Fruit fly (Drosophila melanogaster) whole organism, embryonic: ENCODE results near the gene CG5909.
A peak's percentile ranks its signal among the peaks of the same experiment; 100 is the strongest.

ENCODE experiments used
- B-H1 ChIP-seq: fragments of 200-800 bp; sonication (Bioruptor generic); IDR thresholded peaks from 3 replicates; pipeline ENCODE4 v1.3.6; 2022; ENCODE audit warnings: missing biosample characterization, missing genetic modification characterization
- CG10147 ChIP-seq: fragments of 200-800 bp; sonication (Bioruptor generic); optimal IDR thresholded peaks from 2 replicates; lab custom pipeline; 2019; ENCODE audit warnings: missing biosample characterization, mild to moderate bottlenecking, missing genetic modification characterization, moderate library complexity
- CG10431 ChIP-seq: fragments of 200-800 bp; sonication (Bioruptor generic); optimal IDR thresholded peaks from 3 replicates; lab custom pipeline; 2018; ENCODE audit warnings: missing biosample characterization, mild to moderate bottlenecking, missing genetic modification characterization
- CG10654 ChIP-seq: fragments of 200-800 bp; sonication (Bioruptor generic); optimal IDR thresholded peaks from 2 replicates; lab custom pipeline; 2016; ENCODE audit warnings: missing biosample characterization, missing genetic modification characterization
- CG11085 ChIP-seq: fragments of 200-800 bp; sonication (Bioruptor generic); IDR thresholded peaks from 2 replicates; pipeline ENCODE4 v1.3.6; 2022; ENCODE audit warnings: missing biosample characterization, missing genetic modification characterization
- CG11398 ChIP-seq: fragments of 200-800 bp; sonication (Bioruptor generic); optimal IDR thresholded peaks from 2 replicates; lab custom pipeline; 2016; ENCODE audit warnings: missing biosample characterization, missing genetic modification characterization
- CG14441 ChIP-seq: fragments of 200-800 bp; sonication (Bioruptor generic); IDR thresholded peaks from 2 replicates; pipeline ENCODE4 v1.3.6; 2022; ENCODE audit warnings: missing biosample characterization, missing genetic modification characterization
- CG18619 ChIP-seq: fragments of 200-800 bp; sonication (Bioruptor generic); optimal IDR thresholded peaks from 3 replicates; lab custom pipeline; 2017; ENCODE audit warnings: missing biosample characterization, mild to moderate bottlenecking, missing genetic modification characterization
- CG2875 ChIP-seq: fragments of 200-800 bp; sonication (Bioruptor generic); optimal IDR thresholded peaks from 2 replicates; lab custom pipeline; 2017; ENCODE audit warnings: missing biosample characterization, mild to moderate bottlenecking, missing genetic modification characterization, missing genetic modification reagents
- CG32767 ChIP-seq: fragments of 200-800 bp; sonication (Bioruptor generic); IDR thresholded peaks from 2 replicates; pipeline ENCODE4 v1.3.6; 2022; ENCODE audit warnings: missing biosample characterization, missing genetic modification characterization
- CG3281 ChIP-seq: fragments of 200-800 bp; sonication (Bioruptor generic); optimal IDR thresholded peaks from 3 replicates; lab custom pipeline; 2017; ENCODE audit warnings: missing biosample characterization, mild to moderate bottlenecking, missing genetic modification characterization
- CG3847 ChIP-seq: fragments of 200-800 bp; sonication (Bioruptor generic); IDR thresholded peaks from 2 replicates; pipeline ENCODE4 v1.3.6; 2022; ENCODE audit warnings: missing biosample characterization, missing genetic modification characterization
- CG5953 ChIP-seq: fragments of 200-800 bp; sonication (Bioruptor generic); IDR thresholded peaks from 2 replicates; pipeline ENCODE4 v1.3.6; 2022; ENCODE audit warnings: missing biosample characterization, missing genetic modification characterization
- CG6689 ChIP-seq: fragments of 200-800 bp; sonication (Bioruptor generic); IDR thresholded peaks from 2 replicates; pipeline ENCODE4 v1.3.6; 2022; ENCODE audit warnings: missing biosample characterization, missing genetic modification characterization
- CG7786 ChIP-seq: fragments of 200-800 bp; sonication (Bioruptor generic); optimal IDR thresholded peaks from 2 replicates; lab custom pipeline; 2016; ENCODE audit warnings: missing biosample characterization, missing genetic modification characterization
- CG7987 ChIP-seq: fragments of 200-800 bp; sonication (Bioruptor generic); optimal IDR thresholded peaks from 2 replicates; lab custom pipeline; 2018; ENCODE audit warnings: missing biosample characterization, mild to moderate bottlenecking, missing genetic modification characterization, moderate library complexity
- CG8359 ChIP-seq: fragments of 200-800 bp; sonication (Bioruptor generic); optimal IDR thresholded peaks from 2 replicates; lab custom pipeline; 2017; ENCODE audit warnings: missing biosample characterization, mild to moderate bottlenecking, missing genetic modification characterization, borderline replicate concordance
- CG9727 ChIP-seq: fragments of 200-800 bp; sonication (Bioruptor generic); optimal IDR thresholded peaks from 3 replicates; lab custom pipeline; 2017; ENCODE audit warnings: missing biosample characterization, mild to moderate bottlenecking, missing genetic modification characterization
- CG9817 ChIP-seq: fragments of 200-800 bp; sonication (Bioruptor generic); optimal IDR thresholded peaks from 2 replicates; lab custom pipeline; 2018; ENCODE audit warnings: missing biosample characterization, mild to moderate bottlenecking, missing genetic modification characterization, moderate library complexity
- CHES-1-like ChIP-seq: fragments of 200-800 bp; sonication (Bioruptor generic); optimal IDR thresholded peaks from 2 replicates; lab custom pipeline; 2016; ENCODE audit warnings: missing biosample characterization, missing genetic modification characterization
- CoRest ChIP-seq: fragments of 200-800 bp; sonication (Bioruptor generic); optimal IDR thresholded peaks from 3 replicates; lab custom pipeline; 2018; ENCODE audit warnings: missing biosample characterization, mild to moderate bottlenecking, missing genetic modification characterization, moderate library complexity
- D19A ChIP-seq: fragments of 200-800 bp; optimal IDR thresholded peaks from 3 replicates; lab custom pipeline; 2019; ENCODE audit warnings: missing biosample characterization, mild to moderate bottlenecking, missing genetic modification characterization, moderate library complexity
- ERR ChIP-seq: fragments of 200-800 bp; sonication (Bioruptor generic); optimal IDR thresholded peaks from 2 replicates; lab custom pipeline; 2016; ENCODE audit warnings: missing biosample characterization, missing genetic modification characterization
- H2.0 ChIP-seq: fragments of 200-800 bp; sonication (Bioruptor generic); IDR thresholded peaks from 2 replicates; pipeline ENCODE4 v1.3.6; 2022; ENCODE audit warnings: missing biosample characterization, missing genetic modification characterization
- HHEX ChIP-seq: fragments of 200-800 bp; sonication (Bioruptor generic); optimal IDR thresholded peaks from 3 replicates; lab custom pipeline; 2017; ENCODE audit warnings: missing biosample characterization, mild to moderate bottlenecking, missing genetic modification characterization, missing genetic modification reagents
- Lhr ChIP-seq: fragments of 200-800 bp; sonication (Bioruptor generic); optimal IDR thresholded peaks from 3 replicates; lab custom pipeline; 2017; ENCODE audit warnings: mild to moderate bottlenecking, missing biosample characterization, missing genetic modification reagents, missing genetic modification characterization
- MTF-1 ChIP-seq: fragments of 200-800 bp; sonication (Bioruptor generic); optimal IDR thresholded peaks from 2 replicates; lab custom pipeline; 2018; ENCODE audit warnings: missing biosample characterization, mild to moderate bottlenecking, missing genetic modification characterization, borderline replicate concordance
- Meics ChIP-seq: fragments of 200-800 bp; sonication (Bioruptor generic); optimal IDR thresholded peaks from 2 replicates; lab custom pipeline; 2017; ENCODE audit warnings: missing biosample characterization, mild to moderate bottlenecking, missing genetic modification characterization
- Side ChIP-seq: fragments of 200-800 bp; sonication (Bioruptor generic); optimal IDR thresholded peaks from 2 replicates; lab custom pipeline; 2016; ENCODE audit warnings: missing biosample characterization, missing genetic modification characterization
- ac ChIP-seq: fragments of 200-800 bp; sonication (Bioruptor generic); optimal IDR thresholded peaks from 3 replicates; lab custom pipeline; 2017; ENCODE audit warnings: missing biosample characterization, mild to moderate bottlenecking, missing genetic modification characterization
- cas ChIP-seq: fragments of 200-800 bp; sonication (Bioruptor generic); IDR thresholded peaks from 2 replicates; pipeline ENCODE4 v1.3.6; 2022; ENCODE audit warnings: missing biosample characterization, missing genetic modification characterization
- chinmo ChIP-seq: fragments of 200-800 bp; sonication (Bioruptor generic); IDR thresholded peaks from 4 replicates; pipeline ENCODE4 v1.3.6; 2022; ENCODE audit warnings: missing biosample characterization, missing genetic modification characterization; ENCODE audit not compliant: partially characterized antibody
- da ChIP-seq: fragments of 200-800 bp; sonication (Bioruptor generic); optimal IDR thresholded peaks from 2 replicates; lab custom pipeline; 2016; ENCODE audit warnings: missing biosample characterization, missing genetic modification characterization
- dati ChIP-seq: fragments of 200-800 bp; sonication (Bioruptor generic); IDR thresholded peaks from 2 replicates; pipeline ENCODE4 v1.3.6; 2022; ENCODE audit warnings: missing biosample characterization, missing genetic modification characterization
- dmrt11E ChIP-seq: fragments of 200-800 bp; sonication (Bioruptor generic); optimal IDR thresholded peaks from 3 replicates; lab custom pipeline; 2018; ENCODE audit warnings: missing biosample characterization, mild to moderate bottlenecking, missing genetic modification characterization, moderate library complexity
- grau ChIP-seq: fragments of 200-800 bp; optimal IDR thresholded peaks from 3 replicates; lab custom pipeline; 2019; ENCODE audit warnings: missing biosample characterization, mild to moderate bottlenecking, missing genetic modification characterization, moderate library complexity
- grn ChIP-seq: fragments of 200-800 bp; sonication (Bioruptor generic); optimal IDR thresholded peaks from 3 replicates; lab custom pipeline; 2017; ENCODE audit warnings: missing biosample characterization, missing genetic modification characterization
- her ChIP-seq: fragments of 200-800 bp; sonication (Bioruptor generic); optimal IDR thresholded peaks from 2 replicates; lab custom pipeline; 2016; ENCODE audit warnings: missing biosample characterization, missing genetic modification characterization
- insv ChIP-seq, 2 experiments: fragments of 200-800 bp; sonication (Bioruptor generic); optimal IDR thresholded peaks; 3 replicates each; lab custom pipeline; 2016 to 2018; ENCODE audit warnings: missing biosample characterization in 2 of 2, missing genetic modification characterization in 2 of 2
- jing ChIP-seq: fragments of 200-800 bp; sonication (Bioruptor generic); optimal IDR thresholded peaks from 2 replicates; lab custom pipeline; 2018; ENCODE audit warnings: missing biosample characterization, mild to moderate bottlenecking, missing genetic modification characterization
- mam ChIP-seq: fragments of 200-800 bp; sonication (Bioruptor generic); optimal IDR thresholded peaks from 3 replicates; lab custom pipeline; 2016; ENCODE audit warnings: missing biosample characterization, missing genetic modification characterization
- odd ChIP-seq: fragments of 200-800 bp; sonication (Bioruptor generic); optimal IDR thresholded peaks from 2 replicates; lab custom pipeline; 2017; ENCODE audit warnings: missing biosample characterization, mild to moderate bottlenecking, missing genetic modification characterization
- org-1 ChIP-seq: fragments of 200-800 bp; sonication (Bioruptor generic); optimal IDR thresholded peaks from 2 replicates; lab custom pipeline; 2017; ENCODE audit warnings: missing biosample characterization, missing genetic modification characterization
- pan ChIP-seq, 4 experiments: fragments of >200 bp in 3 of 4; fragments of 200-800 bp in 1 of 4; sonication (Bioruptor generic) in 1 of 4; optimal IDR thresholded peaks in 3 of 4; IDR thresholded peaks in 1 of 4; 2 replicates each; pipeline versions ENCODE4 v1.3.6 to Lab custom; 2017 to 2022; ENCODE audit warnings: missing biosample characterization in 2 of 4, missing genetic modification characterization in 2 of 4, mixed read lengths in 1 of 4
- ro ChIP-seq: fragments of 200-800 bp; sonication (Bioruptor generic); IDR thresholded peaks from 2 replicates; pipeline ENCODE4 v1.3.6; 2022; ENCODE audit warnings: missing biosample characterization, missing genetic modification characterization
- sd ChIP-seq: fragments of 200-800 bp; sonication (Bioruptor generic); optimal IDR thresholded peaks from 3 replicates; lab custom pipeline; 2018; ENCODE audit warnings: missing biosample characterization, mild to moderate bottlenecking, missing genetic modification characterization, moderate library complexity
- sob ChIP-seq: fragments of 200-800 bp; sonication (Bioruptor generic); IDR thresholded peaks from 2 replicates; pipeline ENCODE4 v1.3.6; 2022; ENCODE audit warnings: missing biosample characterization, missing genetic modification characterization
- toy ChIP-seq: fragments of 200-800 bp; sonication (Bioruptor generic); IDR thresholded peaks from 2 replicates; pipeline ENCODE4 v1.3.6; 2022; ENCODE audit warnings: missing biosample characterization, missing genetic modification characterization
- vfl ChIP-seq: fragments of 200-800 bp; sonication (Bioruptor generic); optimal IDR thresholded peaks from 2 replicates; lab custom pipeline; 2016; ENCODE audit warnings: missing biosample characterization, missing genetic modification characterization
- yki ChIP-seq: fragments of >200 bp; optimal IDR thresholded peaks from 3 replicates; lab custom pipeline; 2018
- z ChIP-seq: fragments of 200-800 bp; sonication (Bioruptor generic); IDR thresholded peaks from 3 replicates; pipeline ENCODE4 v1.3.6; 2022; ENCODE audit warnings: missing biosample characterization, missing genetic modification characterization

Gene CG5909

dm6 chr3R:27131408-27131807 is 29.6 kb upstream of the CG5909 start (continued):
- no peak for TF ChIP-seq yki (lab: Kevin White, UChicago)
- peak; percentile 43 for TF ChIP-seq CG18619
- no peak for TF ChIP-seq jing (GFP tag; lab: Kevin White, UChicago)
- peak; percentile 1 for TF ChIP-seq CoRest (tag; lab: Kevin White, UChicago)
- TF ChIP-seq ac (GFP tag; lab: Kevin White, UChicago), result no peak
- 0 out of 2 replicates have a peak, but pooled peaks have one; percentile 12 for TF ChIP-seq H2.0
- peak; percentile 9 for TF ChIP-seq MTF-1 (GFP tag; lab: Kevin White, UChicago)
- TF ChIP-seq pan (optimal IDR thresholded peaks at IDR 0.05; lab: Kevin White, UChicago), result no peak
- TF ChIP-seq pan (GFP tag; optimal IDR thresholded peaks at IDR 0.05 in 1 of 2, IDR thresholded peaks at IDR 0.05 in 1 of 2), result peak in 1 of 2 experiments; percentile 52
- no peak for TF ChIP-seq dmrt11E
- no peak for TF ChIP-seq insv (GFP tag; optimal IDR thresholded peaks at IDR 0.05; lab: Kevin White, UChicago)
- no peak for TF ChIP-seq CG6689
- peak; percentile 49 for TF ChIP-seq CHES-1-like
- peak; percentile 30 for TF ChIP-seq CG9727 (GFP tag; lab: Kevin White, UChicago)
- TF ChIP-seq Lhr (GFP tag; lab: Kevin White, UChicago), result no peak
- no peak for TF ChIP-seq CG3847 (GFP tag; lab: Robert Waterston, UW)
- TF ChIP-seq CG9817 (tag; lab: Kevin White, UChicago), result peak; percentile 41
- TF ChIP-seq cas (GFP tag; lab: Robert Waterston, UW), result no peak
- peak; percentile 47 for TF ChIP-seq ERR
- TF ChIP-seq CG14441 (GFP tag; lab: Robert Waterston, UW), result no peak
- no peak for TF ChIP-seq ro (GFP tag; lab: Robert Waterston, UW)
- TF ChIP-seq CG11085 (GFP tag; lab: Robert Waterston, UW), result peak; percentile 46; the same call in 1 of the 2 replicates
- TF ChIP-seq CG2875 (GFP tag; lab: Kevin White, UChicago), result peak; percentile 32
- no peak for TF ChIP-seq z (GFP tag; lab: Robert Waterston, UW)
- TF ChIP-seq grn (GFP tag; lab: Kevin White, UChicago), result no peak
- TF ChIP-seq toy (GFP tag; lab: Robert Waterston, UW), result peak; percentile 56; the same call in 1 of the 2 replicates
- peak; percentile 7 for TF ChIP-seq sd
- TF ChIP-seq dati (GFP tag; lab: Robert Waterston, UW), result no peak
- 0 out of 2 replicates have a peak, but pooled peaks have one; percentile 32 for TF ChIP-seq CG32767 (GFP tag; lab: Robert Waterston, UW)
- TF ChIP-seq mam (GFP tag; lab: Kevin White, UChicago), result peak; percentile 10
- peak; percentile 67 for TF ChIP-seq HHEX (GFP tag; lab: Kevin White, UChicago)
- TF ChIP-seq CG3281 (GFP tag; lab: Kevin White, UChicago), result peak; percentile 79
- TF ChIP-seq CG10431 (GFP tag; lab: Kevin White, UChicago), result no peak
- no peak for TF ChIP-seq D19A (tag; lab: Kevin White, UChicago)
- peak; percentile 20 for TF ChIP-seq da (GFP tag; lab: Kevin White, UChicago)
- TF ChIP-seq org-1 (GFP tag; lab: Kevin White, UChicago), result peak; percentile 60
- TF ChIP-seq sob (GFP tag; lab: Robert Waterston, UW), result peak; percentile 47; the same call in 1 of the 2 replicates
- TF ChIP-seq CG7987, result peak; percentile 75
- TF ChIP-seq B-H1 (GFP tag; lab: Robert Waterston, UW), result no peak
- TF ChIP-seq CG7786 (GFP tag; lab: Kevin White, UChicago), result peak; percentile 39
- TF ChIP-seq Meics, result peak; percentile 64
- peak; percentile 51 for TF ChIP-seq CG10147 (GFP tag; lab: Kevin White, UChicago)
- TF ChIP-seq odd (GFP tag; lab: Kevin White, UChicago), result peak; percentile 36
- TF ChIP-seq vfl, result peak; percentile 24
- TF ChIP-seq her (GFP tag; lab: Kevin White, UChicago), result peak; percentile 68
- TF ChIP-seq CG5953 (GFP tag; lab: Robert Waterston, UW), result 0 out of 2 replicates have a peak, but pooled peaks have one; percentile 39
- peak; percentile 29 for TF ChIP-seq CG11398 (GFP tag; lab: Kevin White, UChicago)
- TF ChIP-seq CG10654 (GFP tag; lab: Kevin White, UChicago), result peak; percentile 16
- TF ChIP-seq chinmo, result 0 out of 4 replicates have a peak, but pooled peaks have one; percentile 35
- TF ChIP-seq CG8359 (GFP tag; lab: Kevin White, UChicago), result no peak
- peak; percentile 16 for TF ChIP-seq grau (tag; lab: Kevin White, UChicago)
- TF ChIP-seq Side (GFP tag; lab: Kevin White, UChicago), result peak; percentile 64
